Fruit fly (Drosophila melanogaster): ENCODE results near the gene ko.

ko gene

dm6 chr3L:21135850-21136249, 4.9 kb upstream of the ko start (continued):
- TF ChIP-seq Doc3 (GFP tag; IDR thresholded peaks at IDR 0.05; ENCODE audit: partially characterized antibody) (peak; percentile 80), toy (GFP tag; IDR thresholded peaks at IDR 0.05) (no peak), ttk (GFP tag; IDR thresholded peaks at IDR 0.05) (no peak), lilli (GFP tag; optimal IDR thresholded peaks at IDR 0.05) (peak; percentile 33), CG17568 (GFP tag; optimal IDR thresholded peaks at IDR 0.05) (no peak), CG14860 (GFP tag; IDR thresholded peaks at IDR 0.05; ENCODE audit: partially characterized antibody) (peak; percentile 92), unpg (GFP tag; optimal IDR thresholded peaks at IDR 0.05) (no peak), da (GFP tag; optimal IDR thresholded peaks at IDR 0.05) (no peak), CG18764 (GFP tag; optimal IDR thresholded peaks at IDR 0.05) (no peak), nerfin-1 (tag; optimal IDR thresholded peaks at IDR 0.05) (no peak), Jarid2 (GFP tag; optimal IDR thresholded peaks at IDR 0.05) (peak; percentile 54), MBD-R2 (GFP tag; IDR thresholded peaks at IDR 0.05) (peak; percentile 72), CG11398 (GFP tag; optimal IDR thresholded peaks at IDR 0.05) (no peak), dmrt99B (tag; optimal IDR thresholded peaks at IDR 0.05) (no peak), ci (GFP tag; IDR thresholded peaks at IDR 0.05) (peak; percentile 52; the same call in 1 of the 3 replicates), CG16779 (GFP tag; IDR thresholded peaks at IDR 0.05) (no peak), CG6791 (GFP tag; IDR thresholded peaks at IDR 0.05; ENCODE audit: partially characterized antibody) (peak; percentile 98), Hand (GFP tag; optimal IDR thresholded peaks at IDR 0.05) (no peak), twi (tag; optimal IDR thresholded peaks at IDR 0.05) (peak; percentile 19), H15 (GFP tag; IDR thresholded peaks at IDR 0.05) (no peak), Mad (GFP tag; optimal IDR thresholded peaks at IDR 0.05) (peak; percentile 24), crc (GFP tag; optimal IDR thresholded peaks at IDR 0.05) (no peak), CG18619 (GFP tag; optimal IDR thresholded peaks at IDR 0.05) (no peak), tio (GFP tag; optimal IDR thresholded peaks at IDR 0.05) (no peak), CG31441 (GFP tag; IDR thresholded peaks at IDR 0.05) (no peak), lbe (GFP tag; optimal IDR thresholded peaks at IDR 0.05) (no peak), CG14050 (GFP tag; IDR thresholded peaks at IDR 0.05) (no peak), E2f2 (GFP tag; IDR thresholded peaks at IDR 0.05) (peak; percentile 98), pum (GFP tag; optimal IDR thresholded peaks at IDR 0.05) (peak; percentile 9), B-H2 (GFP tag; optimal IDR thresholded peaks at IDR 0.05) (no peak), sr (GFP tag; IDR thresholded peaks at IDR 0.05) (no peak), Ssrp (tag; optimal IDR thresholded peaks at IDR 0.05) (no peak), lov (optimal IDR thresholded peaks at IDR 0.05) (no peak), lov (GFP tag; IDR thresholded peaks at IDR 0.05) (no peak), CG5180 (GFP tag; optimal IDR thresholded peaks at IDR 0.05) (peak; percentile 47), ssp (GFP tag; IDR thresholded peaks at IDR 0.05) (no peak), slbo (GFP tag; IDR thresholded peaks at IDR 0.05) (0 out of 2 replicates have a peak, but pooled peaks have one; percentile 26), repo (GFP tag; optimal IDR thresholded peaks at IDR 0.05) (no peak), BEAF-32 (GFP tag; optimal IDR thresholded peaks at IDR 0.05) (peak; percentile 80), sens (GFP tag) (peak; percentile 75), Hey (tag; optimal IDR thresholded peaks at IDR 0.05) (no peak), Oli (tag; optimal IDR thresholded peaks at IDR 0.05) (no peak), CG14014 (GFP tag; IDR thresholded peaks at IDR 0.05) (0 out of 2 replicates have a peak, but pooled peaks have one; percentile 6), Atf3 (GFP tag; optimal IDR thresholded peaks at IDR 0.05) (no peak), CG12659 (GFP tag; optimal IDR thresholded peaks at IDR 0.05) (peak; percentile 73), maf-S (GFP tag; optimal IDR thresholded peaks at IDR 0.05) (peak; percentile 36), Antp (GFP tag; optimal IDR thresholded peaks at IDR 0.05) (peak; percentile 26), CG1792 (GFP tag; optimal IDR thresholded peaks at IDR 0.05) (no peak), CG15269 (tag; optimal IDR thresholded peaks at IDR 0.05) (no peak), HmgD (GFP tag; optimal IDR thresholded peaks at IDR 0.05) (peak; percentile 66), ATbp (GFP tag; optimal IDR thresholded peaks at IDR 0.05) (no peak), CG6683 (GFP tag; optimal IDR thresholded peaks at IDR 0.05) (no peak)
